Fruit fly (Drosophila melanogaster) whole organism, embryonic: ENCODE results near the gene stck.
A peak's percentile ranks its signal among the peaks of the same experiment; 100 is the strongest.

Experiments used
- Abd-B ChIP-seq: fragments of 200-800 bp; sonication (Bioruptor generic); optimal IDR thresholded peaks from 2 replicates; lab custom pipeline; 2018; ENCODE audit warnings: missing biosample characterization, mild to moderate bottlenecking, missing genetic modification characterization, moderate library complexity
- CG10654 ChIP-seq: fragments of 200-800 bp; sonication (Bioruptor generic); optimal IDR thresholded peaks from 2 replicates; lab custom pipeline; 2016; ENCODE audit warnings: missing biosample characterization, missing genetic modification characterization
- CG11456 ChIP-seq: fragments of 200-800 bp; sonication (Bioruptor generic); IDR thresholded peaks from 3 replicates; pipeline ENCODE4 v1.3.6; 2022; ENCODE audit warnings: missing biosample characterization, missing genetic modification characterization
- CG11504 ChIP-seq: fragments of 200-800 bp; sonication (Bioruptor generic); optimal IDR thresholded peaks from 3 replicates; lab custom pipeline; 2019; ENCODE audit warnings: missing biosample characterization, mild to moderate bottlenecking, missing genetic modification characterization, moderate library complexity
- CG12744 ChIP-seq: fragments of 200-800 bp; sonication (Bioruptor generic); optimal IDR thresholded peaks from 2 replicates; lab custom pipeline; 2016; ENCODE audit warnings: missing biosample characterization, missing genetic modification characterization
- CG13296 ChIP-seq: fragments of 200-800 bp; sonication (Bioruptor generic); optimal IDR thresholded peaks from 3 replicates; lab custom pipeline; 2018; ENCODE audit warnings: missing biosample characterization, mild to moderate bottlenecking, missing genetic modification characterization
- CG13424 ChIP-seq: fragments of 200-800 bp; sonication (Bioruptor generic); optimal IDR thresholded peaks from 2 replicates; lab custom pipeline; 2019; ENCODE audit warnings: missing biosample characterization, mild to moderate bottlenecking, missing genetic modification characterization, moderate library complexity
- CG13894 ChIP-seq: fragments of 200-800 bp; sonication (Bioruptor generic); optimal IDR thresholded peaks from 3 replicates; lab custom pipeline; 2018; ENCODE audit warnings: missing biosample characterization, mild to moderate bottlenecking, missing genetic modification characterization, moderate library complexity
- CG14710 ChIP-seq: fragments of 200-800 bp; sonication (Bioruptor generic); optimal IDR thresholded peaks from 3 replicates; lab custom pipeline; 2019; ENCODE audit warnings: missing biosample characterization, mild to moderate bottlenecking, missing genetic modification characterization, moderate library complexity
- CG15479 ChIP-seq: fragments of 200-800 bp; sonication (Bioruptor generic); optimal IDR thresholded peaks from 3 replicates; lab custom pipeline; 2019; ENCODE audit warnings: missing biosample characterization, mild to moderate bottlenecking, missing genetic modification characterization, moderate library complexity
- CG16815 ChIP-seq: fragments of 200-800 bp; sonication (Bioruptor generic); optimal IDR thresholded peaks from 3 replicates; lab custom pipeline; 2017; ENCODE audit warnings: missing biosample characterization, mild to moderate bottlenecking, missing genetic modification characterization
- CG17802 ChIP-seq: fragments of 200-800 bp; sonication (Bioruptor generic); optimal IDR thresholded peaks from 2 replicates; lab custom pipeline; 2018; ENCODE audit warnings: missing biosample characterization, mild to moderate bottlenecking, missing genetic modification characterization, moderate library complexity
- CG2116 ChIP-seq: fragments of 200-800 bp; sonication (Bioruptor generic); optimal IDR thresholded peaks from 3 replicates; lab custom pipeline; 2018; ENCODE audit warnings: missing biosample characterization, mild to moderate bottlenecking, missing genetic modification characterization
- CG2712 ChIP-seq: fragments of 200-800 bp; optimal IDR thresholded peaks from 3 replicates; lab custom pipeline; 2019; ENCODE audit warnings: missing biosample characterization, mild to moderate bottlenecking, missing genetic modification characterization, moderate library complexity
- CG3847 ChIP-seq: fragments of 200-800 bp; sonication (Bioruptor generic); IDR thresholded peaks from 2 replicates; pipeline ENCODE4 v1.3.6; 2022; ENCODE audit warnings: missing biosample characterization, missing genetic modification characterization
- CG4617 ChIP-seq: fragments of 200-800 bp; sonication (Bioruptor generic); optimal IDR thresholded peaks from 3 replicates; lab custom pipeline; 2016; ENCODE audit warnings: missing biosample characterization, missing genetic modification characterization, borderline replicate concordance
- CG4820 ChIP-seq: fragments of 200-800 bp; sonication (Bioruptor generic); optimal IDR thresholded peaks from 3 replicates; lab custom pipeline; 2016; ENCODE audit warnings: missing biosample characterization, missing genetic modification characterization
- CG5180 ChIP-seq: fragments of 200-800 bp; sonication (Bioruptor generic); optimal IDR thresholded peaks from 3 replicates; lab custom pipeline; 2017; ENCODE audit warnings: missing biosample characterization, missing genetic modification characterization, mild to moderate bottlenecking, moderate library complexity, missing genetic modification reagents
- CG6765 ChIP-seq: fragments of 200-800 bp; sonication (Bioruptor generic); optimal IDR thresholded peaks from 3 replicates; lab custom pipeline; 2017; ENCODE audit warnings: missing biosample characterization, mild to moderate bottlenecking, missing genetic modification characterization
- CG7556 ChIP-seq: fragments of 200-800 bp; sonication (Bioruptor generic); optimal IDR thresholded peaks from 2 replicates; lab custom pipeline; 2017; ENCODE audit warnings: missing biosample characterization, mild to moderate bottlenecking, missing genetic modification characterization
- CG8290 ChIP-seq, 3 experiments: fragments of 200-800 bp; sonication (Bioruptor generic); optimal IDR thresholded peaks; 2 replicates each; lab custom pipeline; 2016 to 2019; ENCODE audit warnings: missing biosample characterization in 3 of 3, missing genetic modification characterization in 3 of 3, mild to moderate bottlenecking in 2 of 3, moderate library complexity in 1 of 3
- D19A ChIP-seq: fragments of 200-800 bp; optimal IDR thresholded peaks from 3 replicates; lab custom pipeline; 2019; ENCODE audit warnings: missing biosample characterization, mild to moderate bottlenecking, missing genetic modification characterization, moderate library complexity
- Dek ChIP-seq: fragments of 200-800 bp; sonication (Bioruptor generic); optimal IDR thresholded peaks from 3 replicates; lab custom pipeline; 2019; ENCODE audit warnings: missing biosample characterization, mild to moderate bottlenecking, missing genetic modification characterization, moderate library complexity
- Dip2 ChIP-seq: fragments of 200-800 bp; sonication (Bioruptor generic); IDR thresholded peaks from 2 replicates; pipeline ENCODE4 v1.3.6; 2022; ENCODE audit warnings: missing biosample characterization, missing genetic modification characterization
- HLH3B ChIP-seq: fragments of 200-800 bp; sonication (Bioruptor generic); IDR thresholded peaks from 2 replicates; pipeline ENCODE4 v1.3.6; 2022; ENCODE audit warnings: missing biosample characterization, missing genetic modification characterization
- HmgZ ChIP-seq: fragments of 200-800 bp; sonication (Bioruptor generic); optimal IDR thresholded peaks from 2 replicates; lab custom pipeline; 2018; ENCODE audit warnings: missing biosample characterization, mild to moderate bottlenecking, missing genetic modification characterization
- MTF-1 ChIP-seq: fragments of 200-800 bp; sonication (Bioruptor generic); optimal IDR thresholded peaks from 2 replicates; lab custom pipeline; 2018; ENCODE audit warnings: missing biosample characterization, mild to moderate bottlenecking, missing genetic modification characterization, borderline replicate concordance
- Mes4 ChIP-seq: fragments of 200-800 bp; sonication (Bioruptor generic); optimal IDR thresholded peaks from 2 replicates; lab custom pipeline; 2016; ENCODE audit warnings: missing biosample characterization, missing genetic modification characterization
- Nf-YC ChIP-seq: fragments of 200-800 bp; optimal IDR thresholded peaks from 3 replicates; lab custom pipeline; 2019; ENCODE audit warnings: missing biosample characterization, mild to moderate bottlenecking, missing genetic modification characterization, moderate library complexity
- PHDP ChIP-seq: fragments of 200-800 bp; sonication (Bioruptor generic); optimal IDR thresholded peaks from 3 replicates; lab custom pipeline; 2018; ENCODE audit warnings: missing biosample characterization, mild to moderate bottlenecking, missing genetic modification characterization, moderate library complexity
- Sox102F ChIP-seq: fragments of 200-800 bp; sonication (Bioruptor generic); optimal IDR thresholded peaks from 2 replicates; lab custom pipeline; 2018; ENCODE audit warnings: missing biosample characterization, mild to moderate bottlenecking, missing genetic modification characterization, moderate library complexity
- Sry-δ ChIP-seq: fragments of 200-800 bp; sonication (Bioruptor generic); optimal IDR thresholded peaks from 2 replicates; lab custom pipeline; 2016; ENCODE audit warnings: missing biosample characterization, missing genetic modification characterization
- ap ChIP-seq: fragments of 200-800 bp; sonication (Bioruptor generic); IDR thresholded peaks from 2 replicates; pipeline ENCODE4 v1.3.6; 2022; ENCODE audit warnings: missing biosample characterization, missing genetic modification characterization
- ara ChIP-seq: fragments of 200-800 bp; sonication (Bioruptor generic); IDR thresholded peaks from 2 replicates; pipeline ENCODE4 v1.3.6; 2022; ENCODE audit warnings: missing biosample characterization, missing genetic modification characterization
- bbx ChIP-seq: fragments of 200-800 bp; sonication (Bioruptor generic); IDR thresholded peaks from 2 replicates; pipeline ENCODE4 v1.3.6; 2022; ENCODE audit warnings: missing biosample characterization, missing genetic modification characterization; ENCODE audit not compliant: partially characterized antibody
- bcd ChIP-seq: fragments of 200-800 bp; sonication (Bioruptor generic); optimal IDR thresholded peaks from 2 replicates; lab custom pipeline; 2017; ENCODE audit warnings: missing biosample characterization, mild to moderate bottlenecking, missing genetic modification characterization
- dati ChIP-seq: fragments of 200-800 bp; sonication (Bioruptor generic); IDR thresholded peaks from 2 replicates; pipeline ENCODE4 v1.3.6; 2022; ENCODE audit warnings: missing biosample characterization, missing genetic modification characterization
- disco-r ChIP-seq: fragments of 200-800 bp; sonication (Bioruptor generic); optimal IDR thresholded peaks from 2 replicates; lab custom pipeline; 2016; ENCODE audit warnings: missing biosample characterization, missing genetic modification characterization
- fd102C ChIP-seq: fragments of 200-800 bp; sonication (Bioruptor generic); optimal IDR thresholded peaks from 2 replicates; lab custom pipeline; 2018; ENCODE audit warnings: missing biosample characterization, mild to moderate bottlenecking, missing genetic modification characterization, moderate library complexity
- gem ChIP-seq: fragments of 200-800 bp; sonication (Bioruptor generic); optimal IDR thresholded peaks from 2 replicates; lab custom pipeline; 2019; ENCODE audit warnings: missing biosample characterization, mild to moderate bottlenecking, missing genetic modification characterization, moderate library complexity
- gfzf ChIP-seq: fragments of 200-800 bp; sonication (Bioruptor generic); optimal IDR thresholded peaks from 2 replicates; lab custom pipeline; 2016; ENCODE audit warnings: missing biosample characterization, mild to moderate bottlenecking, missing genetic modification characterization, moderate library complexity
- gsb-n ChIP-seq: fragments of 200-800 bp; sonication (Bioruptor generic); optimal IDR thresholded peaks from 3 replicates; lab custom pipeline; 2018; ENCODE audit warnings: missing biosample characterization, mild to moderate bottlenecking, missing genetic modification characterization
- lab ChIP-seq: fragments of 200-800 bp; sonication (Bioruptor generic); optimal IDR thresholded peaks from 3 replicates; lab custom pipeline; 2017; ENCODE audit warnings: missing biosample characterization, missing genetic modification characterization, mild to moderate bottlenecking, moderate library complexity, missing genetic modification reagents
- nerfin-1 ChIP-seq: fragments of 200-800 bp; sonication (Bioruptor generic); optimal IDR thresholded peaks from 3 replicates; lab custom pipeline; 2019; ENCODE audit warnings: missing biosample characterization, mild to moderate bottlenecking, missing genetic modification characterization, moderate library complexity
- ro ChIP-seq: fragments of 200-800 bp; sonication (Bioruptor generic); IDR thresholded peaks from 2 replicates; pipeline ENCODE4 v1.3.6; 2022; ENCODE audit warnings: missing biosample characterization, missing genetic modification characterization
- row ChIP-seq: fragments of 200-800 bp; sonication (Bioruptor generic); IDR thresholded peaks from 3 replicates; pipeline ENCODE4 v1.3.6; 2022; ENCODE audit warnings: missing biosample characterization, missing genetic modification characterization
- sens-2 ChIP-seq: fragments of 200-800 bp; sonication (Bioruptor generic); IDR thresholded peaks from 2 replicates; pipeline ENCODE4 v1.3.6; 2022; ENCODE audit warnings: missing biosample characterization, missing genetic modification characterization
- sob ChIP-seq: fragments of 200-800 bp; sonication (Bioruptor generic); IDR thresholded peaks from 2 replicates; pipeline ENCODE4 v1.3.6; 2022; ENCODE audit warnings: missing biosample characterization, missing genetic modification characterization
- ssp ChIP-seq: fragments of 200-800 bp; sonication (Bioruptor generic); IDR thresholded peaks from 2 replicates; pipeline ENCODE4 v1.3.6; 2022; ENCODE audit warnings: missing biosample characterization, missing genetic modification characterization

stck gene

dm6 chr3R:8362259-8362876, 5.6 kb downstream of the stck start, which contains the start of the genes Veneno and CG7963 (continued):
- TF ChIP-seq Dek (tag; lab: Kevin White, UChicago) (peak; percentile 5), Nf-YC (tag; lab: Kevin White, UChicago) (peak; percentile 51), PHDP (no peak), HmgZ (peak; percentile 16), lab (GFP tag; lab: Kevin White, UChicago) (no peak), CG16815 (no peak), CG8290 (GFP tag; optimal IDR thresholded peaks at IDR 0.05; lab: Kevin White, UChicago) (peak; percentile 23), CG8290 (tag; optimal IDR thresholded peaks at IDR 0.05; lab: Kevin White, UChicago) (no peak), CG13894 (no peak), ara (GFP tag; lab: Robert Waterston, UW) (no peak), CG13296 (GFP tag; lab: Kevin White, UChicago) (no peak), CG4617 (GFP tag; lab: Kevin White, UChicago) (peak; percentile 65), bcd (GFP tag; lab: Kevin White, UChicago) (peak; percentile 16), CG10654 (GFP tag; lab: Kevin White, UChicago) (peak; percentile 4), gem (no peak), bbx (peak; percentile 29; the same call in 1 of the 2 replicates), CG4820 (peak; percentile 18), MTF-1 (no peak), ro (no peak), CG7556 (no peak), dati (GFP tag; lab: Robert Waterston, UW) (no peak), D19A (tag; lab: Kevin White, UChicago) (peak; percentile 43), CG5180 (GFP tag; lab: Kevin White, UChicago) (no peak), CG6765 (GFP tag; lab: Kevin White, UChicago) (no peak), Dip2 (GFP tag; lab: Robert Waterston, UW) (no peak), CG12744 (GFP tag; lab: Kevin White, UChicago) (no peak), row (GFP tag; lab: Robert Waterston, UW) (peak; percentile 72), nerfin-1 (tag; lab: Kevin White, UChicago) (peak; percentile 30), CG14710 (tag; lab: Kevin White, UChicago) (peak; percentile 78), disco-r (GFP tag; lab: Kevin White, UChicago) (no peak), fd102C (no peak), gsb-n (tag; lab: Kevin White, UChicago) (peak; percentile 29), CG17802 (peak; percentile 73), HLH3B (GFP tag; lab: Robert Waterston, UW) (no peak), CG3847 (peak; percentile 39; the same call in 1 of the 2 replicates), Mes4 (GFP tag; lab: Kevin White, UChicago) (no peak), Sox102F (GFP tag; lab: Kevin White, UChicago) (peak; percentile 47), CG11456 (GFP tag; lab: Robert Waterston, UW) (no peak), ap (GFP tag; lab: Robert Waterston, UW) (no peak), Abd-B (peak; percentile 37), CG2712 (peak; percentile 77), sob (GFP tag; lab: Robert Waterston, UW) (0 out of 2 replicates have a peak, but pooled peaks have one; percentile 35), gfzf (GFP tag; lab: Kevin White, UChicago) (peak; percentile 69), ssp (GFP tag; lab: Robert Waterston, UW) (peak; percentile 97), CG15479 (GFP tag; lab: Kevin White, UChicago) (peak; percentile 38), CG2116 (GFP tag; lab: Kevin White, UChicago) (peak; percentile 58), Sry-δ (GFP tag; lab: Kevin White, UChicago) (no peak), CG13424 (tag; lab: Kevin White, UChicago) (peak; percentile 42), sens-2 (GFP tag; lab: Robert Waterston, UW) (no peak), CG11504 (tag; lab: Kevin White, UChicago) (peak; percentile 64)
